Fruit fly (Drosophila melanogaster): ENCODE measurements around the gene CG33271.

The CG33271 gene

dm6 chr3L:11574563-11574962 is 2.7 kb downstream of the CG33271 start, which contains the start of gene CG33490:
Gene CG33490, minus strand, starts transcription at chr3L:11574663.
- no peak for TF ChIP-seq CG34422 (GFP tag; IDR thresholded peaks at IDR 0.05)
- TF ChIP-seq Asciz (GFP tag; optimal IDR thresholded peaks at IDR 0.05) = no peak
- TF ChIP-seq pum (GFP tag; optimal IDR thresholded peaks at IDR 0.05) = no peak
- no peak for TF ChIP-seq CG13296 (GFP tag; optimal IDR thresholded peaks at IDR 0.05)
- no peak for TF ChIP-seq Abd-B (GFP tag; optimal IDR thresholded peaks at IDR 0.05)
- TF ChIP-seq so (GFP tag; IDR thresholded peaks at IDR 0.05) = no peak
- TF ChIP-seq CG5180 (GFP tag; optimal IDR thresholded peaks at IDR 0.05) = no peak
- no peak for TF ChIP-seq br (optimal IDR thresholded peaks at IDR 0.05)
- TF ChIP-seq grau (tag; optimal IDR thresholded peaks at IDR 0.05) = no peak
- no peak for TF ChIP-seq CG4282 (GFP tag; optimal IDR thresholded peaks at IDR 0.05)
- TF ChIP-seq CG2202 (tag; optimal IDR thresholded peaks at IDR 0.05) = no peak

DNA sequence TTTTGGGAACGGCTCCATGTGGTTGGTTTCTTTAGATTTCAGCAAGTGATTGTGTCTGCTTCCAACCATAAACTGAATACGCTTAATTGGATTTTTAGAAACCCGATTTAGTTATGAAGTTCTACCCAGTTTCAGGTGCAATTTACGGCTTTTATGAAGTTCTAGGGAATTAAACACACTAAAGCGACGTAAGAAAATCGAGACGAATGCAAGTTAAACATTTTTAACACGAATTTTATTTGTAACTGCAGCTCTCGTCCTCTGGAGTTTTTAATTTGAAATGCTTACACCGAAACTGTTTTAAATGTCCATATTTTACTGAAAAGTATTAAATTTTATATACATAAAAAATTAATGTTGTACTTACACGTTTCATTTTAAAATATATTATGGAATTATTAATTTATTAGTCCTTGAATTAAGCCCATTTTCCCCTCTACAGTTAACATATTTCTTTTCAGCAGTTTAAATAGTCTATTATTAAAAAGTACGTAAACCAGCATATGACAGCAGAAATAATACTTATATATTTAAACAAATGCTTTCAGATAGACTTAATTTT is 13.2 kb downstream of the CG33271 start, which contains the start of the genes CG46412 and CG33267:
Gene CG46412, minus strand, starts transcription at position 101 of the 562 bp plus-strand sequence.
Gene CG33267, plus strand, starts transcription at position 512 of the 562 bp plus-strand sequence.
- TF ChIP-seq schlank (tag; optimal IDR thresholded peaks at IDR 0.05) (no peak), sens (GFP tag) (peak; percentile 30)

DNA sequence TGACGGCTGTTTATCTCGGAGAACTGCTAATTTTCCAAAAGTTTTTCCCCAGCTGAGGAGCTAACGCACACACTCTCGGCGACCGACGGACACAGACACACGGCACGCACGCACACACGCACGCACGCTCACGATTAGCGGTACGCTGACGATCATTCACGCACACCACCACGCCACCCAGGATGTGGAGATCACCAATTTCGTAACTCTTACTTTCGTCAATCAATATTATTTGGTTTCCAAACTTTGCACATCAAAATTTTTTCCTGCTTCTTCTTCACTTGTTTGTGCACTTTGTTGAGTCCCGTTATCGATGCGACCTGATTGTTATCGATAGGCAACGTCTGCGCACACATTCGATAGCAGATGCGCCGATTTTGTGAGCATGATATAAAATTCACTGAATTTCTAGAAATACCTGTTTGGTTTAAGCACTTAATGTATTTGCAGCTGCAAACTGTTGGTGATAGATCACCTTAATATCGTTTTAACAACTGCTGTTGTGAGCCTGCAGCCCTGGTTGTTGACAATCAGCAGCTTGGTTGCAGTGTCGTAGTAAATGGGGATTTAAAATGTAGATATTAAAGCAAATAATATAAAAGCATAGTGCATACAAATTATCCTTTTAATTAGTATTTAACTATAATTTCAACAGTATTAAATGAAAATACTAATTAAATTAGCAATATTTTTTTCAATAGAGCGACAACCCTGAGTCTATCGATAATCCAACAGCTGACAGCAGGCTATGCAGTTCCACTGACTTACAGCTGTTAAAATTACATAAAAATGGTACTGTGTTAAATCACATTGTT is 15.1 kb downstream of the CG33271 start, which contains the start of the genes CG7394 and Mob2:
Gene CG7394, plus strand, starts transcription at position 51 of the 815 bp plus-strand sequence.
Gene Mob2, minus strand, starts transcription at position 288 of the 815 bp plus-strand sequence.
- no peak for TF ChIP-seq usp (GFP tag; optimal IDR thresholded peaks at IDR 0.05)
- peak; percentile 85 for TF ChIP-seq CG4730 (GFP tag; IDR thresholded peaks at IDR 0.05)
- TF ChIP-seq CG9437 (GFP tag; optimal IDR thresholded peaks at IDR 0.05) = peak; percentile 70
- peak; percentile 96 for TF ChIP-seq CG9932 (GFP tag; IDR thresholded peaks at IDR 0.05)
- peak; percentile 58 for TF ChIP-seq CG9876 (GFP tag; optimal IDR thresholded peaks at IDR 0.05)
- TF ChIP-seq D19B (GFP tag; optimal IDR thresholded peaks at IDR 0.05) = peak; percentile 27
- TF ChIP-seq Xrp1 (GFP tag; IDR thresholded peaks at IDR 0.05) = peak; percentile 93
- peak; percentile 84 for TF ChIP-seq CG31224 (GFP tag; IDR thresholded peaks at IDR 0.05)
- TF ChIP-seq nmo (GFP tag; optimal IDR thresholded peaks at IDR 0.05) = peak; percentile 90
- peak; percentile 80 for TF ChIP-seq Fer1 (GFP tag; optimal IDR thresholded peaks at IDR 0.05)
- peak; percentile 75 for TF ChIP-seq CG9609 (GFP tag; optimal IDR thresholded peaks at IDR 0.05)
- TF ChIP-seq H2.0 (GFP tag; IDR thresholded peaks at IDR 0.05) = peak; percentile 92
- TF ChIP-seq CG8944 (GFP tag; optimal IDR thresholded peaks at IDR 0.05) = peak; percentile 64
- TF ChIP-seq CG17829 (tag; optimal IDR thresholded peaks at IDR 0.05) = peak; percentile 88
- no peak for TF ChIP-seq bigmax (GFP tag; optimal IDR thresholded peaks at IDR 0.05)
- peak; percentile 94 for TF ChIP-seq CG7928 (GFP tag; optimal IDR thresholded peaks at IDR 0.05)
- peak; percentile 86 for TF ChIP-seq al (GFP tag; IDR thresholded peaks at IDR 0.05)
- peak; percentile 87 for TF ChIP-seq tio (GFP tag; optimal IDR thresholded peaks at IDR 0.05)
- TF ChIP-seq CG7839 (tag; optimal IDR thresholded peaks at IDR 0.05) = peak; percentile 92
- peak; percentile 89 for TF ChIP-seq CG3847 (GFP tag; IDR thresholded peaks at IDR 0.05)
- peak; percentile 80 for TF ChIP-seq zfh2 (GFP tag; optimal IDR thresholded peaks at IDR 0.05)
- peak; percentile 92 for TF ChIP-seq az2 (GFP tag; optimal IDR thresholded peaks at IDR 0.05)
- peak; percentile 82 for TF ChIP-seq CG5953 (GFP tag; IDR thresholded peaks at IDR 0.05)
- TF ChIP-seq CG6791 (GFP tag; IDR thresholded peaks at IDR 0.05; ENCODE audit: partially characterized antibody) = peak; percentile 86
- peak; percentile 88 for TF ChIP-seq CG17359 (tag; optimal IDR thresholded peaks at IDR 0.05)
- peak; percentile 70 for TF ChIP-seq CG13894 (tag; optimal IDR thresholded peaks at IDR 0.05)
- TF ChIP-seq zen2 (GFP tag; IDR thresholded peaks at IDR 0.05; ENCODE audit: partially characterized antibody) = no peak; the same call in 2 of the 3 replicates
- TF ChIP-seq nerfin-2 (GFP tag; IDR thresholded peaks at IDR 0.05; ENCODE audit: partially characterized antibody) = peak; percentile 90
- peak; percentile 64 for TF ChIP-seq YL-1 (GFP tag; optimal IDR thresholded peaks at IDR 0.05)
- TF ChIP-seq HmgD (GFP tag; optimal IDR thresholded peaks at IDR 0.05) = peak; percentile 12
- TF ChIP-seq esg (GFP tag; conservative IDR thresholded peaks at IDR 0.05) = peak; percentile 80
- peak; percentile 87 for TF ChIP-seq pho (GFP tag; optimal IDR thresholded peaks at IDR 0.05)
- no peak for TF ChIP-seq wek (GFP tag; optimal IDR thresholded peaks at IDR 0.05)

All from whole organism, embryonic.